Worm (Caenorhabditis elegans) whole organism, L1 larva: ENCODE results near the gene sup-9.

ENCODE experiments used
- F16B12.6 ChIP-seq: fragments of 150-350 bp; optimal IDR thresholded peaks from 2 replicates; lab custom pipeline; 2014; ENCODE audit warnings: missing biosample characterization, missing genetic modification characterization
- Y116A8C.19 ChIP-seq: sonication (generic microtip); optimal IDR thresholded peaks from 2 replicates; lab custom pipeline; 2016; ENCODE audit warnings: missing compliant biosample characterization, missing genetic modification characterization, borderline replicate concordance
- aha-1 ChIP-seq: fragments of 150-350 bp; optimal IDR thresholded peaks from 2 replicates; lab custom pipeline; 2014; ENCODE audit warnings: missing biosample characterization, missing genetic modification characterization
- aly-2 ChIP-seq: fragments of 150-350 bp; optimal IDR thresholded peaks from 2 replicates; lab custom pipeline; 2014; ENCODE audit warnings: missing biosample characterization, missing genetic modification characterization
- ama-1 ChIP-seq: fragments of 150-350 bp; optimal IDR thresholded peaks from 2 replicates; lab custom pipeline; 2014
- blmp-1 ChIP-seq: fragments of 150-350 bp; optimal IDR thresholded peaks from 2 replicates; lab custom pipeline; 2014; ENCODE audit warnings: missing biosample characterization, missing genetic modification characterization
- ceh-8 ChIP-seq: fragments of 200-800 bp; sonication (Bioruptor generic); optimal IDR thresholded peaks from 2 replicates; lab custom pipeline; 2018; ENCODE audit warnings: mild to moderate bottlenecking, missing genetic modification characterization, moderate library complexity, missing compliant biosample characterization
- ceh-82 ChIP-seq, 3 experiments: fragments of 150-350 bp in 1 of 3; sonication (generic microtip) in 2 of 3; optimal IDR thresholded peaks; 2 replicates each; lab custom pipeline; 2014 to 2017; ENCODE audit warnings: missing biosample characterization in 3 of 3, missing genetic modification characterization in 3 of 3
- ceh-90 ChIP-seq: sonication (generic microtip); optimal IDR thresholded peaks from 2 replicates; lab custom pipeline; 2016; ENCODE audit warnings: missing genetic modification characterization, missing compliant biosample characterization
- dsc-1 ChIP-seq: sonication (generic microtip); optimal IDR thresholded peaks from 2 replicates; lab custom pipeline; 2016; ENCODE audit warnings: mild to moderate bottlenecking, missing genetic modification characterization, missing compliant biosample characterization
- efl-1 ChIP-seq, 4 experiments: fragments of 150-350 bp; optimal IDR thresholded peaks in 3 of 4; peaks in 1 of 4; 1 replicate in 1 of 4; 2 replicates in 3 of 4; lab custom pipeline; 2014; ENCODE audit warnings: missing biosample characterization in 2 of 4, missing genetic modification characterization in 2 of 4, missing genetic modification reagents in 2 of 4
- egl-27 ChIP-seq, 2 experiments: fragments of 150-350 bp in 1 of 2; sonication (generic microtip); optimal IDR thresholded peaks; 3 replicates each; lab custom pipeline; 2017 to 2018; ENCODE audit warnings: missing biosample characterization in 2 of 2, missing genetic modification characterization in 2 of 2, missing genetic modification reagents in 2 of 2
- elt-2 ChIP-seq: sonication (generic microtip); optimal IDR thresholded peaks from 2 replicates; lab custom pipeline; 2016; ENCODE audit warnings: missing genetic modification characterization, mild to moderate bottlenecking, inconsistent platforms, missing compliant biosample characterization, missing genetic modification reagents
- elt-3 ChIP-seq, 6 experiments: fragments of 150-350 bp in 1 of 6; sonication (generic microtip); optimal IDR thresholded peaks; 2 replicates each; lab custom pipeline; 2017 to 2018; ENCODE audit warnings: missing biosample characterization in 6 of 6, missing genetic modification characterization in 6 of 6, inconsistent platforms in 1 of 6
- fkh-10 ChIP-seq: sonication (generic microtip); optimal IDR thresholded peaks from 2 replicates; lab custom pipeline; 2017; ENCODE audit warnings: missing biosample characterization, missing genetic modification reagents, missing genetic modification characterization
- fkh-8 ChIP-seq: sonication (generic microtip); optimal IDR thresholded peaks from 2 replicates; lab custom pipeline; 2016; ENCODE audit warnings: mild to moderate bottlenecking, missing genetic modification characterization, missing compliant biosample characterization
- fos-1 ChIP-seq: fragments of 150-350 bp; optimal IDR thresholded peaks from 2 replicates; lab custom pipeline; 2014; ENCODE audit warnings: missing biosample characterization, missing genetic modification characterization
- hlh-17 ChIP-seq: fragments of 200-800 bp; sonication (Bioruptor generic); optimal IDR thresholded peaks from 2 replicates; lab custom pipeline; 2018; ENCODE audit warnings: missing genetic modification characterization, mild to moderate bottlenecking, missing compliant biosample characterization, moderate library complexity, borderline replicate concordance
- hlh-4 ChIP-seq: sonication (generic microtip); optimal IDR thresholded peaks from 2 replicates; lab custom pipeline; 2016; ENCODE audit warnings: mild to moderate bottlenecking, missing genetic modification characterization, missing compliant biosample characterization
- jun-1 ChIP-seq: fragments of 150-350 bp; optimal IDR thresholded peaks from 2 replicates; lab custom pipeline; 2014; ENCODE audit warnings: missing biosample characterization, missing genetic modification reagents, missing genetic modification characterization
- lin-14 ChIP-seq: fragments of 200-800 bp; sonication (Bioruptor generic); optimal IDR thresholded peaks from 2 replicates; lab custom pipeline; 2018; ENCODE audit warnings: mild to moderate bottlenecking, missing genetic modification characterization, moderate library complexity, missing compliant biosample characterization
- lin-39 ChIP-seq: fragments of 150-350 bp; optimal IDR thresholded peaks from 2 replicates; lab custom pipeline; 2014; ENCODE audit warnings: missing biosample characterization, missing genetic modification reagents, missing genetic modification characterization
- lsy-2 ChIP-seq, 2 experiments: fragments of 150-350 bp; optimal IDR thresholded peaks; 2 replicates each; lab custom pipeline; 2014; ENCODE audit warnings: missing biosample characterization in 2 of 2, missing genetic modification characterization in 2 of 2
- mdl-1 ChIP-seq, 2 experiments: fragments of 150-350 bp; optimal IDR thresholded peaks; 2 replicates each; lab custom pipeline; 2014 to 2017; ENCODE audit warnings: missing biosample characterization in 2 of 2, missing genetic modification characterization in 2 of 2, inconsistent platforms in 1 of 2
- mef-2 ChIP-seq: fragments of 150-350 bp; optimal IDR thresholded peaks from 2 replicates; lab custom pipeline; 2014; ENCODE audit warnings: missing biosample characterization, missing genetic modification characterization
- mep-1 ChIP-seq: fragments of 150-350 bp; optimal IDR thresholded peaks from 2 replicates; lab custom pipeline; 2014; ENCODE audit warnings: missing biosample characterization, missing genetic modification characterization
- nhr-11 ChIP-seq: fragments of 150-350 bp; optimal IDR thresholded peaks from 2 replicates; lab custom pipeline; 2014; ENCODE audit warnings: missing biosample characterization, missing genetic modification characterization
- nhr-12 ChIP-seq: sonication (generic microtip); optimal IDR thresholded peaks from 2 replicates; lab custom pipeline; 2017; ENCODE audit warnings: missing biosample characterization, missing genetic modification characterization
- nhr-19 ChIP-seq: fragments of 200-800 bp; sonication (Bioruptor generic); conservative IDR thresholded peaks from 2 replicates; pipeline ENCODE4 v1.3.6; 2022; ENCODE audit warnings: missing genetic modification characterization, missing compliant biosample characterization
- nhr-76 ChIP-seq: sonication (generic microtip); optimal IDR thresholded peaks from 2 replicates; lab custom pipeline; 2017; ENCODE audit warnings: missing biosample characterization, missing genetic modification characterization
- pag-3 ChIP-seq: sonication (generic microtip); optimal IDR thresholded peaks from 2 replicates; lab custom pipeline; 2017; ENCODE audit warnings: missing genetic modification characterization, mild to moderate bottlenecking, missing compliant biosample characterization, antibody characterized with exemption, borderline replicate concordance; ENCODE audit not compliant: insufficient read depth
- pqm-1 ChIP-seq: sonication (generic microtip); optimal IDR thresholded peaks from 3 replicates; lab custom pipeline; 2017; ENCODE audit warnings: missing biosample characterization, missing genetic modification characterization
- sox-4 ChIP-seq: sonication (generic microtip); optimal IDR thresholded peaks from 2 replicates; lab custom pipeline; 2016; ENCODE audit warnings: missing genetic modification characterization, missing compliant biosample characterization
- tlp-1 ChIP-seq: fragments of 150-350 bp; optimal IDR thresholded peaks from 2 replicates; lab custom pipeline; 2014; ENCODE audit warnings: missing biosample characterization, missing genetic modification characterization
- unc-62 ChIP-seq: fragments of 150-350 bp; optimal IDR thresholded peaks from 2 replicates; lab custom pipeline; 2014; ENCODE audit warnings: missing biosample characterization, missing genetic modification reagents, missing genetic modification characterization
- vab-15 ChIP-seq: sonication (generic microtip); optimal IDR thresholded peaks from 2 replicates; lab custom pipeline; 2017; ENCODE audit warnings: missing genotype, mild to moderate bottlenecking, missing genetic modification characterization, missing compliant biosample characterization
- ztf-4 ChIP-seq: fragments of 150-350 bp; optimal IDR thresholded peaks from 2 replicates; lab custom pipeline; 2014; ENCODE audit warnings: missing biosample characterization, missing genetic modification characterization

Gene sup-9

ce11 chrII:2695079-2695478 is 8.3 kb upstream of the sup-9 start:
- TF ChIP-seq ceh-8 (no peak), ama-1 (lab: Kevin White, UChicago) (no peak), pag-3 (tag; lab: Kevin White, UChicago) (no peak), F16B12.6 (no peak), tlp-1 (tag; lab: Kevin White, UChicago) (no peak), hlh-17 (no peak), efl-1 (optimal IDR thresholded peaks at IDR 0.05; lab: Kevin White, UChicago) (no peak), efl-1 (GFP tag; optimal IDR thresholded peaks at IDR 0.05 in 1 of 2; lab: Kevin White, UChicago) (peak in 1 of 2 experiments; percentile 88), mef-2 (tag; lab: Kevin White, UChicago) (no peak), pqm-1 (tag; lab: Kevin White, UChicago) (no peak), lin-39 (tag; lab: Kevin White, UChicago) (no peak), hlh-4 (tag; lab: Kevin White, UChicago) (no peak), fkh-10 (peak; percentile 33), ceh-82 (tag; optimal IDR thresholded peaks at IDR 0.05; lab: Kevin White, UChicago) (no peak), lin-14 (GFP tag; lab: Kevin White, UChicago) (peak; percentile 57), mdl-1 (tag; optimal IDR thresholded peaks at IDR 0.05; lab: Kevin White, UChicago) (no peak), unc-62 (GFP tag; lab: Kevin White, UChicago) (no peak)

ce11 chrII:2692476-2692875 is 5.6 kb upstream of the sup-9 start, which contains the start of gene set-11:
Gene set-11 (minus strand): TSS chrII:2692576.
- TF ChIP-seq jun-1 (tag; lab: Kevin White, UChicago) (no peak), fkh-8 (no peak), nhr-19 (GFP tag; lab: Robert Waterston, UW) (no peak), fos-1 (tag; lab: Kevin White, UChicago) (no peak), elt-2 (tag; lab: Kevin White, UChicago) (no peak), elt-3 (tag; optimal IDR thresholded peaks at IDR 0.05; lab: Kevin White, UChicago) (no peak), dsc-1 (tag; lab: Kevin White, UChicago) (no peak), aha-1 (tag; lab: Kevin White, UChicago) (no peak)

ce11 chrII:2690080-2690479 is 3.3 kb upstream of the sup-9 start, which contains the start of gene nspf-3:
Gene nspf-3 (minus strand): TSS chrII:2690180.
- TF ChIP-seq ceh-8, result no peak
- no peak for TF ChIP-seq pag-3 (tag; lab: Kevin White, UChicago)
- TF ChIP-seq lsy-2 (tag; optimal IDR thresholded peaks at IDR 0.05; lab: Kevin White, UChicago), result no peak
- no peak for TF ChIP-seq nhr-12
- TF ChIP-seq nhr-11 (tag; lab: Kevin White, UChicago), result no peak
- TF ChIP-seq blmp-1 (tag; lab: Kevin White, UChicago), result no peak
- TF ChIP-seq aha-1 (tag; lab: Kevin White, UChicago), result no peak
- no peak for TF ChIP-seq Y116A8C.19 (tag; lab: Kevin White, UChicago)
- no peak for TF ChIP-seq nhr-76 (tag; lab: Kevin White, UChicago)
- TF ChIP-seq aly-2 (tag; lab: Kevin White, UChicago), result no peak
- TF ChIP-seq ceh-90 (tag; lab: Kevin White, UChicago), result no peak
- TF ChIP-seq egl-27 (tag; optimal IDR thresholded peaks at IDR 0.05; lab: Kevin White, UChicago), result no peak
- TF ChIP-seq vab-15 (tag; lab: Kevin White, UChicago), result no peak
- no peak for TF ChIP-seq unc-62 (GFP tag; lab: Kevin White, UChicago)
- TF ChIP-seq mep-1 (tag; lab: Kevin White, UChicago), result no peak
- no peak for TF ChIP-seq ceh-82 (tag; optimal IDR thresholded peaks at IDR 0.05; lab: Kevin White, UChicago)
- TF ChIP-seq ztf-4 (tag; lab: Kevin White, UChicago), result no peak
- no peak for TF ChIP-seq sox-4 (tag; lab: Kevin White, UChicago)
- no peak for TF ChIP-seq lin-39 (tag; lab: Kevin White, UChicago)
